Worm (Caenorhabditis elegans) whole organism, young adult: ENCODE results near the gene unc-10.

Source experiments
- B0035.1 ChIP-seq: sonication (generic microtip); optimal IDR thresholded peaks from 2 replicates; lab custom pipeline; 2016; ENCODE audit warnings: missing genetic modification characterization, mild to moderate bottlenecking, missing compliant biosample characterization, missing genotype, missing genetic modification reagents
- B0261.1 ChIP-seq: sonication (generic microtip); optimal IDR thresholded peaks from 2 replicates; lab custom pipeline; 2016; ENCODE audit warnings: mild to moderate bottlenecking, missing genetic modification characterization, moderate library complexity, missing compliant biosample characterization
- C06A6.2 ChIP-seq: fragments of 200-800 bp; sonication (Bioruptor generic); conservative IDR thresholded peaks from 2 replicates; pipeline ENCODE4 v1.3.6; 2022; ENCODE audit warnings: missing genetic modification characterization, missing compliant biosample characterization
- D2030.7 ChIP-seq: fragments of 200-800 bp; sonication (Bioruptor generic); IDR thresholded peaks from 2 replicates; pipeline ENCODE4 v1.3.6; 2022; ENCODE audit warnings: missing genetic modification reagents, missing genetic modification characterization, missing compliant biosample characterization
- F10E7.11 ChIP-seq: sonication (generic microtip); optimal IDR thresholded peaks from 2 replicates; lab custom pipeline; 2017; ENCODE audit warnings: mild to moderate bottlenecking, missing genetic modification characterization, moderate library complexity, missing compliant biosample characterization
- F23B12.7 ChIP-seq: sonication (generic microtip); optimal IDR thresholded peaks from 2 replicates; lab custom pipeline; 2017; ENCODE audit warnings: missing genetic modification characterization, mild to moderate bottlenecking, missing compliant biosample characterization, antibody characterized with exemption, moderate library complexity; ENCODE audit not compliant: insufficient read depth
- F39B2.1 ChIP-seq: fragments of 200-800 bp; sonication (Bioruptor generic); IDR thresholded peaks from 2 replicates; pipeline ENCODE4 v1.3.6; 2022; ENCODE audit warnings: missing genetic modification reagents, missing genetic modification characterization, missing compliant biosample characterization
- F55B11.4 ChIP-seq: sonication (generic microtip); optimal IDR thresholded peaks from 2 replicates; lab custom pipeline; 2016; ENCODE audit warnings: missing compliant biosample characterization, missing genetic modification characterization, borderline replicate concordance; ENCODE audit not compliant: insufficient read depth
- K12H6.12 ChIP-seq: fragments of 200-800 bp; sonication (Bioruptor generic); optimal IDR thresholded peaks from 2 replicates; lab custom pipeline; 2018; ENCODE audit warnings: mild to moderate bottlenecking, missing genetic modification characterization, missing compliant biosample characterization
- T07F8.4 ChIP-seq: sonication (generic microtip); optimal IDR thresholded peaks from 2 replicates; lab custom pipeline; 2016; ENCODE audit warnings: mild to moderate bottlenecking, missing genetic modification characterization, moderate library complexity, missing compliant biosample characterization
- T26A5.8 ChIP-seq: sonication (generic microtip); optimal IDR thresholded peaks from 2 replicates; lab custom pipeline; 2016; ENCODE audit warnings: missing genetic modification characterization, missing compliant biosample characterization
- Y53G8AR.9 ChIP-seq: fragments of 200-800 bp; sonication (Bioruptor generic); conservative IDR thresholded peaks from 2 replicates; pipeline ENCODE4 v1.3.6; 2022; ENCODE audit warnings: missing genetic modification reagents, missing genetic modification characterization, missing compliant biosample characterization
- Y95B8A.8 ChIP-seq: fragments of 200-800 bp; sonication (Bioruptor generic); IDR thresholded peaks from 2 replicates; pipeline ENCODE4 v1.3.6; 2022; ENCODE audit warnings: missing genetic modification reagents, missing genetic modification characterization, missing compliant biosample characterization
- attf-3 ChIP-seq: fragments of 200-800 bp; sonication (Bioruptor generic); conservative IDR thresholded peaks from 2 replicates; pipeline ENCODE4 v1.3.6; 2022; ENCODE audit warnings: missing genetic modification reagents, missing genetic modification characterization, missing compliant biosample characterization
- bed-1 ChIP-seq: fragments of 200-800 bp; sonication (Bioruptor generic); IDR thresholded peaks from 2 replicates; pipeline ENCODE4 v1.3.6; 2022; ENCODE audit warnings: missing genetic modification reagents, missing genetic modification characterization, missing compliant biosample characterization
- cebp-1 ChIP-seq, 2 experiments: fragments of 200-800 bp in 1 of 2; sonication (Bioruptor generic) in 1 of 2; sonication (generic microtip) in 1 of 2; IDR thresholded peaks in 1 of 2; optimal IDR thresholded peaks in 1 of 2; 2 replicates each; pipeline versions ENCODE4 v1.3.6 to Lab custom; 2017 to 2022; ENCODE audit warnings: missing compliant biosample characterization in 2 of 2, missing genetic modification characterization in 2 of 2, mild to moderate bottlenecking in 1 of 2, missing genetic modification reagents in 1 of 2, moderate library complexity in 1 of 2
- ceh-79 ChIP-seq: sonication (generic microtip); optimal IDR thresholded peaks from 2 replicates; lab custom pipeline; 2017; ENCODE audit warnings: mild to moderate bottlenecking, missing genetic modification characterization, missing compliant biosample characterization
- ceh-91 ChIP-seq: fragments of 200-800 bp; sonication (Bioruptor generic); IDR thresholded peaks from 2 replicates; pipeline ENCODE4 v1.3.6; 2022; ENCODE audit warnings: missing genetic modification reagents, missing genetic modification characterization, missing compliant biosample characterization
- die-1 ChIP-seq: sonication (generic microtip); optimal IDR thresholded peaks from 2 replicates; lab custom pipeline; 2016; ENCODE audit warnings: missing genotype, mild to moderate bottlenecking, missing genetic modification characterization, missing compliant biosample characterization
- egrh-3 ChIP-seq: fragments of 200-800 bp; sonication (Bioruptor generic); IDR thresholded peaks from 2 replicates; pipeline ENCODE4 v1.3.6; 2022; ENCODE audit warnings: missing genetic modification reagents, missing genetic modification characterization, missing compliant biosample characterization
- gei-17 ChIP-seq: fragments of 200-800 bp; sonication (Bioruptor generic); optimal IDR thresholded peaks from 2 replicates; lab custom pipeline; 2018; ENCODE audit warnings: mild to moderate bottlenecking, missing genetic modification characterization, missing compliant biosample characterization
- hlh-26 ChIP-seq: fragments of 200-800 bp; sonication (Bioruptor generic); conservative IDR thresholded peaks from 2 replicates; pipeline ENCODE4 v1.3.6; 2022; ENCODE audit warnings: missing genetic modification reagents, missing genetic modification characterization, missing compliant biosample characterization
- hmg-1.2 ChIP-seq: fragments of 200-800 bp; sonication (Bioruptor generic); IDR thresholded peaks from 2 replicates; pipeline ENCODE4 v1.3.6; 2022; ENCODE audit warnings: missing genetic modification reagents, missing genetic modification characterization, missing compliant biosample characterization
- lin-35 ChIP-seq, 3 experiments: fragments of 150-350 bp in 2 of 3; sonication (generic microtip) in 1 of 3; optimal IDR thresholded peaks; 2 replicates each; lab custom pipeline; 2014 to 2018; ENCODE audit warnings: missing biosample characterization in 3 of 3, missing genetic modification characterization in 3 of 3, missing genetic modification reagents in 3 of 3
- lin-40 ChIP-seq: sonication (generic microtip); optimal IDR thresholded peaks from 2 replicates; lab custom pipeline; 2016; ENCODE audit warnings: missing genetic modification characterization, mild to moderate bottlenecking, missing compliant biosample characterization, missing genotype, missing genetic modification reagents
- lir-1 ChIP-seq: fragments of 200-800 bp; sonication (Bioruptor generic); conservative IDR thresholded peaks from 2 replicates; pipeline ENCODE4 v1.3.6; 2022; ENCODE audit warnings: missing genetic modification reagents, missing genetic modification characterization, missing compliant biosample characterization
- madf-10 ChIP-seq: sonication (generic microtip); optimal IDR thresholded peaks from 2 replicates; lab custom pipeline; 2016; ENCODE audit warnings: mild to moderate bottlenecking, missing genetic modification characterization, missing compliant biosample characterization
- nfya-1 ChIP-seq: sonication (generic microtip); optimal IDR thresholded peaks from 2 replicates; lab custom pipeline; 2017; ENCODE audit warnings: antibody characterized with exemption, missing compliant biosample characterization, missing genetic modification characterization, borderline replicate concordance; ENCODE audit not compliant: insufficient read depth
- nfyb-1 ChIP-seq: fragments of 200-800 bp; sonication (Bioruptor generic); IDR thresholded peaks from 2 replicates; pipeline ENCODE4 v1.3.6; 2022; ENCODE audit warnings: missing genetic modification reagents, missing genetic modification characterization, missing compliant biosample characterization
- nhr-179 ChIP-seq: sonication (generic microtip); optimal IDR thresholded peaks from 2 replicates; lab custom pipeline; 2016; ENCODE audit warnings: mild to moderate bottlenecking, missing genetic modification characterization, missing compliant biosample characterization
- nhr-27 ChIP-seq: fragments of 200-800 bp; sonication (Bioruptor generic); optimal IDR thresholded peaks from 2 replicates; lab custom pipeline; 2018; ENCODE audit warnings: mild to moderate bottlenecking, missing genetic modification characterization, moderate library complexity, missing compliant biosample characterization
- pbrm-1 ChIP-seq: fragments of 200-800 bp; sonication (Bioruptor generic); IDR thresholded peaks from 2 replicates; pipeline ENCODE4 v1.3.6; 2022; ENCODE audit warnings: missing genetic modification reagents, missing genetic modification characterization, missing compliant biosample characterization
- sdz-38 ChIP-seq: sonication (generic microtip); optimal IDR thresholded peaks from 2 replicates; lab custom pipeline; 2016; ENCODE audit warnings: missing genotype, missing genetic modification characterization, missing compliant biosample characterization
- snpc-1.1 ChIP-seq: sonication (generic microtip); optimal IDR thresholded peaks from 2 replicates; lab custom pipeline; 2017; ENCODE audit warnings: missing genetic modification characterization, mild to moderate bottlenecking, missing compliant biosample characterization, antibody characterized with exemption, moderate library complexity, missing genotype, missing genetic modification reagents; ENCODE audit not compliant: insufficient read depth
- snpc-4 ChIP-seq, 5 experiments: fragments of 150-350 bp in 1 of 5; sonication (generic microtip) in 4 of 5; optimal IDR thresholded peaks; 2 replicates each; lab custom pipeline; 2014 to 2018; ENCODE audit warnings: missing genetic modification characterization in 5 of 5, missing biosample characterization in 3 of 5, antibody characterized with exemption in 2 of 5, mild to moderate bottlenecking in 2 of 5, missing compliant biosample characterization in 2 of 5, missing genotype in 2 of 5, moderate library complexity in 2 of 5, missing genetic modification reagents in 1 of 5
- tbx-9 ChIP-seq: sonication (generic microtip); optimal IDR thresholded peaks from 2 replicates; lab custom pipeline; 2016; ENCODE audit warnings: borderline replicate concordance, missing genetic modification characterization, inconsistent platforms, missing compliant biosample characterization
- zfh-2 ChIP-seq: fragments of 200-800 bp; sonication (Bioruptor generic); conservative IDR thresholded peaks from 2 replicates; pipeline ENCODE4 v1.3.6; 2022; ENCODE audit warnings: missing genetic modification reagents, missing genetic modification characterization, missing compliant biosample characterization
- ztf-18 ChIP-seq: sonication (generic microtip); optimal IDR thresholded peaks from 2 replicates; lab custom pipeline; 2016; ENCODE audit warnings: missing genotype, mild to moderate bottlenecking, missing genetic modification characterization, missing compliant biosample characterization
- ztf-25 ChIP-seq: fragments of 200-800 bp; sonication (Bioruptor generic); IDR thresholded peaks from 2 replicates; pipeline ENCODE4 v1.3.6; 2022; ENCODE audit warnings: missing genetic modification reagents, missing genetic modification characterization, missing compliant biosample characterization
- ztf-6 ChIP-seq: fragments of 200-800 bp; sonication (Bioruptor generic); IDR thresholded peaks from 2 replicates; pipeline ENCODE4 v1.3.6; 2022; ENCODE audit warnings: missing genetic modification reagents, missing genetic modification characterization, missing compliant biosample characterization

The unc-10 gene

ce11 chrX:7284724-7285184 lies 4.6 kb upstream of the unc-10 start:
- TF ChIP-seq lin-40 (tag; lab: Kevin White, UChicago) (peak; percentile 46), K12H6.12 (tag; lab: Kevin White, UChicago) (peak; percentile 74), gei-17 (GFP tag; lab: Kevin White, UChicago) (no peak), cebp-1 (GFP tag; IDR thresholded peaks at IDR 0.05; lab: Robert Waterston, UW) (no peak), cebp-1 (tag; optimal IDR thresholded peaks at IDR 0.05; lab: Kevin White, UChicago) (peak; percentile 72), hmg-1.2 (GFP tag; lab: Robert Waterston, UW) (peak; percentile 10; the same call in 1 of the 2 replicates)

- TF ChIP-seq ztf-25 (GFP tag; lab: Robert Waterston, UW), result no peak
- no peak for TF ChIP-seq F23B12.7 (tag; lab: Kevin White, UChicago)
- no peak for TF ChIP-seq gei-17 (GFP tag; lab: Kevin White, UChicago)
- no peak for TF ChIP-seq D2030.7
- TF ChIP-seq snpc-4 (GFP tag; optimal IDR thresholded peaks at IDR 0.05; lab: Kevin White, UChicago), result no peak
- no peak for TF ChIP-seq snpc-4 (tag; optimal IDR thresholded peaks at IDR 0.05; lab: Kevin White, UChicago)
- no peak for TF ChIP-seq F10E7.11 (tag; lab: Kevin White, UChicago)
- TF ChIP-seq, all 124 proteins: peak for 0
Observed at ce11 chrX:7283136-7283535, 3.0 kb upstream of the unc-10 start.

- TF ChIP-seq K12H6.12 (tag; lab: Kevin White, UChicago), result peak; percentile 3
- TF ChIP-seq zfh-2 (GFP tag; lab: Robert Waterston, UW), result peak; percentile 52
- TF ChIP-seq ztf-18 (tag; lab: Kevin White, UChicago), result no peak
Observed at ce11 chrX:7281347-7281746, 1.2 kb upstream of the unc-10 start.

ce11 chrX:7278095-7278494 lies 2.0 kb downstream of the unc-10 start:
- no peak for TF ChIP-seq B0035.1 (tag; lab: Kevin White, UChicago)
- TF ChIP-seq F55B11.4 (tag; lab: Kevin White, UChicago), result no peak
- no peak for TF ChIP-seq T07F8.4
- no peak for TF ChIP-seq sdz-38 (tag; lab: Kevin White, UChicago)
- no peak for TF ChIP-seq hlh-26 (GFP tag; lab: Robert Waterston, UW)
- TF ChIP-seq tbx-9 (tag; lab: Kevin White, UChicago), result no peak
- TF ChIP-seq C06A6.2 (GFP tag; lab: Robert Waterston, UW), result no peak
- TF ChIP-seq ceh-79 (tag; lab: Kevin White, UChicago), result no peak
- no peak for TF ChIP-seq ceh-91
- no peak for TF ChIP-seq nhr-179 (tag; lab: Kevin White, UChicago)
- TF ChIP-seq pbrm-1 (GFP tag; lab: Robert Waterston, UW), result no peak
- TF ChIP-seq Y53G8AR.9 (GFP tag; lab: Robert Waterston, UW), result no peak
- TF ChIP-seq egrh-3 (GFP tag; lab: Robert Waterston, UW), result no peak
- TF ChIP-seq attf-3 (GFP tag; lab: Robert Waterston, UW), result no peak

ce11 chrX:7271968-7272367 lies 8.2 kb downstream of the unc-10 start, which contains the start of gene F46H5.11:
F46H5.11 (minus strand) TSS chrX:7272068.
- TF ChIP-seq snpc-1.1 (tag; lab: Kevin White, UChicago), result no peak
- no peak for TF ChIP-seq nhr-27 (tag; lab: Kevin White, UChicago)
- TF ChIP-seq bed-1 (GFP tag; lab: Robert Waterston, UW), result no peak
- TF ChIP-seq B0261.1 (tag; lab: Kevin White, UChicago), result no peak
- TF ChIP-seq lin-35 (GFP tag; optimal IDR thresholded peaks at IDR 0.05; lab: Kevin White, UChicago), result no peak
- no peak for TF ChIP-seq nfyb-1 (GFP tag; lab: Robert Waterston, UW)
- no peak for TF ChIP-seq die-1
- TF ChIP-seq nfya-1 (tag; lab: Kevin White, UChicago), result no peak
- no peak for TF ChIP-seq F39B2.1 (GFP tag; lab: Robert Waterston, UW)
- no peak for TF ChIP-seq B0035.1 (tag; lab: Kevin White, UChicago)
- no peak for TF ChIP-seq Y95B8A.8 (GFP tag; lab: Robert Waterston, UW)
- no peak for TF ChIP-seq lir-1
- TF ChIP-seq ztf-6, result no peak
- no peak for TF ChIP-seq T26A5.8 (tag; lab: Kevin White, UChicago)
- TF ChIP-seq madf-10 (tag; lab: Kevin White, UChicago), result no peak
- TF ChIP-seq lin-40 (tag; lab: Kevin White, UChicago), result no peak
